Fruit fly (Drosophila melanogaster): ENCODE data around the gene CG12105.

Gene CG12105

DNA sequence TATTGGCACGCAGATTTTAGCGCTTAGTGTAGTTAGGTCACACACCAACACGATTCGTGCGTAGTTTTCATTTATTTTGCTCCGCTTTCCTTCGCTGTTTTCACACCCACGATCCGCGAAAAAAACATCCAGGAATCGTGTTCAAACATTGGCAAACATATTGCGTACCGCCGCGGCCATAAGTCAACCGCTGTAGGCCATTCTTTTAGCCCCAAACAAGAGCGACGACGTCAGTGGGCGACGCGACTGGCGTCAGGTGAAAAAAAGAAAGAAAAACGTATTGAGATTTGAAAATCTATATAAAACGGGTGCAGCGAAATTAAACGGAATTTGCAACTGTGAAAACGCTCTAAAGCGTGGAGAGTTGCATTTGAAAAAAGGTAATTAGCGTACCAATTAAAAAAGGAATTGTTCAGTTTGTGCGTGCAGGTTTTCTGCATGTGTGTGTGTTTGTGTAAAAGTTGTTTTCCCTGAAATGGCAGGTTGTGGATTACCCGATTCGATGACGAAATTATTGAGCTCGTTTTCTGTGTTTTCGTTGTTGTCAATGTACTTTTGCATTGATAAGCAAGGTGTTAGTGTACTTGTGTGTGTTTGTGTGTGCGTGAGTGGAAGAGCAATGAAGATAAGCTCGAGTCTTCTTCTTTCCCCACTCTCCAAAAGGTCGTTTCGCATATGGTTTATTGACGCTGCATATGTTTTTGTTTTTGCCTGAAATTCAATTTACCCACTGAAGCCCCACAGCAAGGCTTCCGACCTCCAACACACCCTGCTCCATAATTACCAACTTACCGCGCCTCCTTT is 46.2 kb downstream of the CG12105 start, which contains the start of gene Tmep (continued):
- TF ChIP-seq CG3281 (GFP tag; optimal IDR thresholded peaks at IDR 0.05) (peak; percentile 17), Dref (GFP tag; IDR thresholded peaks at IDR 0.05) (no peak), onecut (GFP tag; IDR thresholded peaks at IDR 0.05) (no peak), pb (GFP tag; optimal IDR thresholded peaks at IDR 0.05) (no peak), prd (optimal IDR thresholded peaks at IDR 0.05) (no peak), prd (GFP tag; IDR thresholded peaks at IDR 0.05) (no peak), CG14965 (GFP tag; optimal IDR thresholded peaks at IDR 0.05; ENCODE audit: borderline replicate concordance) (no peak), CG7786 (GFP tag; optimal IDR thresholded peaks at IDR 0.05) (no peak), CG8359 (GFP tag; optimal IDR thresholded peaks at IDR 0.05; ENCODE audit: borderline replicate concordance) (no peak), odd (GFP tag; optimal IDR thresholded peaks at IDR 0.05) (no peak), tgo (GFP tag; IDR thresholded peaks at IDR 0.05) (no peak), bowl (GFP tag; IDR thresholded peaks at IDR 0.05) (no peak), Mes4 (GFP tag; optimal IDR thresholded peaks at IDR 0.05) (no peak), CG3065 (GFP tag; optimal IDR thresholded peaks at IDR 0.05) (no peak), fd102C (GFP tag; optimal IDR thresholded peaks at IDR 0.05) (no peak), grau (tag; optimal IDR thresholded peaks at IDR 0.05) (no peak), B-H2 (GFP tag; optimal IDR thresholded peaks at IDR 0.05) (no peak), Dip2 (GFP tag; IDR thresholded peaks at IDR 0.05) (no peak), Six4 (GFP tag; optimal IDR thresholded peaks at IDR 0.05) (no peak), CG32532 (GFP tag; IDR thresholded peaks at IDR 0.05) (0 out of 2 replicates have a peak, but pooled peaks have one; percentile 19), hbn (GFP tag; IDR thresholded peaks at IDR 0.05; ENCODE audit: partially characterized antibody) (no peak), Nf-YA (GFP tag; IDR thresholded peaks at IDR 0.05) (no peak), Ets97D (GFP tag; optimal IDR thresholded peaks at IDR 0.05) (peak; percentile 3), fd3F (GFP tag; optimal IDR thresholded peaks at IDR 0.05) (no peak), CG9932 (GFP tag; IDR thresholded peaks at IDR 0.05) (no peak), CG4282 (GFP tag; optimal IDR thresholded peaks at IDR 0.05) (no peak), disco-r (GFP tag; optimal IDR thresholded peaks at IDR 0.05) (no peak), CG12942 (GFP tag; optimal IDR thresholded peaks at IDR 0.05) (no peak), CG34224 (GFP tag; IDR thresholded peaks at IDR 0.05; ENCODE audit: partially characterized antibody) (no peak), CG6175 (GFP tag; IDR thresholded peaks at IDR 0.05) (no peak), fd96Cb (tag; optimal IDR thresholded peaks at IDR 0.05) (no peak), jing (GFP tag; optimal IDR thresholded peaks at IDR 0.05) (no peak), MTF-1 (GFP tag; optimal IDR thresholded peaks at IDR 0.05; ENCODE audit: borderline replicate concordance) (peak; percentile 8), fd64A (GFP tag; optimal IDR thresholded peaks at IDR 0.05) (no peak), Sox100B (GFP tag; optimal IDR thresholded peaks at IDR 0.05) (no peak), CHES-1-like (GFP tag; optimal IDR thresholded peaks at IDR 0.05) (no peak), CG12391 (tag; optimal IDR thresholded peaks at IDR 0.05) (no peak), CG1603 (tag; optimal IDR thresholded peaks at IDR 0.05) (no peak), Xbp1 (GFP tag; optimal IDR thresholded peaks at IDR 0.05) (no peak), ems (GFP tag; optimal IDR thresholded peaks at IDR 0.05) (no peak), CG34422 (GFP tag; IDR thresholded peaks at IDR 0.05) (0 out of 3 replicates have a peak, but pooled peaks have one; percentile 22), mirr (GFP tag; optimal IDR thresholded peaks at IDR 0.05) (peak; percentile 28), CG7987 (GFP tag; optimal IDR thresholded peaks at IDR 0.05) (no peak), Nf-YC (tag; optimal IDR thresholded peaks at IDR 0.05) (no peak), CG15269 (tag; optimal IDR thresholded peaks at IDR 0.05) (no peak), CG1792 (GFP tag; optimal IDR thresholded peaks at IDR 0.05) (no peak), C15 (GFP tag; IDR thresholded peaks at IDR 0.05) (no peak), CG3163 (GFP tag; optimal IDR thresholded peaks at IDR 0.05) (peak; percentile 8), CG1024 (GFP tag; IDR thresholded peaks at IDR 0.05) (no peak), CG2678 (tag; optimal IDR thresholded peaks at IDR 0.05) (no peak)
